Worm (Caenorhabditis elegans): Measurements from ENCODE around the gene T04A8.7.

The T04A8.7 gene

DNA sequence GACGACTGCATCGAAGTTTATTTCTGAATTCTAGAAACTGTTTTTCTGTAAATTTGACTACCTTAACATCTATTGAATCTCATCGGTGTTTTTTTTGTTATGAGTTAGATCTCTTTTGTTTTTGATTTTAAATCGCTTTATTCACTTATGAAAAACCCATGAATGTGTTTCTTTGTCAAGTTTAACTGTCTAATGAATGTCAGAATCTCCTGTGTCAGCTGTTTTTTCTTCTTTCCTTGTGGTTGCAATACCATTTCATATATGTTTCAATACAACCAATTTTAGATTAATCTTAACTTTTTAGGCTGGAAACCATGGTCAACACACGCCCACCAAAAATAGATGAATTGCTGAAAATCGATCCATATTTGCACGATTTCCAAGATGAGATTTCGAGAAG is at the start of gene T04A8.7:
Gene T04A8.7 (plus strand): TSS at position 301 of the 400 bp plus-strand sequence.
- TF ChIP-seq ZK546.5 (tag; optimal IDR thresholded peaks at IDR 0.05) (no peak), egl-27 (tag; optimal IDR thresholded peaks at IDR 0.05) (no peak), hmg-11 (tag; optimal IDR thresholded peaks at IDR 0.05) (no peak), nhr-28 (tag; optimal IDR thresholded peaks at IDR 0.05) (no peak), lin-15B (tag; optimal IDR thresholded peaks at IDR 0.05) (no peak), fkh-2 (tag; optimal IDR thresholded peaks at IDR 0.05) (no peak), nhr-23 (tag; optimal IDR thresholded peaks at IDR 0.05) (no peak), ztf-11 (tag; optimal IDR thresholded peaks at IDR 0.05) (no peak), nhr-11 (tag; optimal IDR thresholded peaks at IDR 0.05) (no peak), R02D3.7 (tag; optimal IDR thresholded peaks at IDR 0.05) (no peak), ama-1 (optimal IDR thresholded peaks at IDR 0.05) (no peak), nhr-77 (tag; optimal IDR thresholded peaks at IDR 0.05) (no peak), snpc-4 (tag; optimal IDR thresholded peaks at IDR 0.05) (no peak), nhr-76 (tag; optimal IDR thresholded peaks at IDR 0.05) (no peak), zag-1 (tag; optimal IDR thresholded peaks at IDR 0.05) (no peak)

DNA sequence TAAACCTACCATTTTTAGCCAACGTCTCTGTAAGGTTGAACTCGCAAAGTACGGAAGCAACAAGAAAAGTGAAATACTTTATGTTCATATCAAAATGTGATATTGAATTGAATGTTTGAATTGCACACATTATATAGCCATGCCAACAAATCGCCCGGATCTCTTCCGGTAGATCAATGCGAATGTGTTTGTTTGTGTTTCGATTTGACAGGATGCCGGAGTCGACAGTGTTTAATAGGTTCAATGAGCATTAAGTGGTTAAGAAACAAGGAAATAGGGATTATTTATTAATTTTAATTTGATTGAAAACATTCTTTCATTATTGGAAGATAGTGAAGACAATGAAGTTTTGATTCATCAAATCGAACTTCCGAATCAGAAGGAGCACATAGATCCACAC is 48.9 kb upstream of the T04A8.7 start, which contains the start of gene pqn-29:
Gene pqn-29 (minus strand): TSS at position 101 of the 400 bp plus-strand sequence.
- TF ChIP-seq nhr-77 (tag; optimal IDR thresholded peaks at IDR 0.05), result no peak
- no peak for TF ChIP-seq elt-2 (tag; optimal IDR thresholded peaks at IDR 0.05)
- no peak for TF ChIP-seq nhr-25 (tag; optimal IDR thresholded peaks at IDR 0.05)
- TF ChIP-seq ztf-11 (tag; optimal IDR thresholded peaks at IDR 0.05), result no peak
- TF ChIP-seq aly-2 (tag; optimal IDR thresholded peaks at IDR 0.05), result no peak
- TF ChIP-seq elt-3 (tag; optimal IDR thresholded peaks at IDR 0.05), result no peak
- TF ChIP-seq lsy-12 (tag; optimal IDR thresholded peaks at IDR 0.05), result no peak
- TF ChIP-seq nhr-28 (tag; optimal IDR thresholded peaks at IDR 0.05), result no peak
- TF ChIP-seq lin-15B (tag; optimal IDR thresholded peaks at IDR 0.05), result no peak
- no peak for TF ChIP-seq ceh-16 (tag; optimal IDR thresholded peaks at IDR 0.05)
- TF ChIP-seq ceh-82 (tag; optimal IDR thresholded peaks at IDR 0.05), result no peak
- TF ChIP-seq ceh-28 (tag; optimal IDR thresholded peaks at IDR 0.05), result no peak

DNA sequence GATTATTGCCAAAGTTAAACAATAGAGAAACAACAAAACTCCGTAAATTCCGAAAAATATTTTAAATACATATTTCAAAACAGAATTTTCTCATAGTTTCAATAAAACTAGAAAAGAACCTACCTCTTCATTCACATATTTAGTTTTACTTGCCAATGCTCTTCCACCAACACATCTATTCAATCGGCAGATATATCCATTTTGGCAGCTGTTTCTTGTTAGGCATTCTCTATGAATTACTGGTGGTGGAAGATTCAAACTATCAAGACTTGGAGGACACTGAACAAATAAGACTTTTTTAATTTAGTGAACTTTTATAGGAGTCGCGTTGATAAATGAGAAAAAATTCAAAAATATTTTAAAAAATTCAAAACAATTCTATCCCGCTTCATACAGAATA is 47.8 kb upstream of the T04A8.7 start:
- TF ChIP-seq egl-5 (tag; optimal IDR thresholded peaks at IDR 0.05) (no peak), elt-2 (tag; optimal IDR thresholded peaks at IDR 0.05) (no peak), jun-1 (tag; optimal IDR thresholded peaks at IDR 0.05) (no peak), ceh-16 (tag; optimal IDR thresholded peaks at IDR 0.05) (no peak), snpc-4 (tag; optimal IDR thresholded peaks at IDR 0.05) (no peak), pha-4 (tag; optimal IDR thresholded peaks at IDR 0.05) (no peak), lin-39 (tag; optimal IDR thresholded peaks at IDR 0.05) (no peak), fkh-10 (GFP tag; optimal IDR thresholded peaks at IDR 0.05) (no peak), unc-62 (GFP tag; optimal IDR thresholded peaks at IDR 0.05) (no peak), lin-15B (tag; optimal IDR thresholded peaks at IDR 0.05) (no peak), lsy-12 (tag; optimal IDR thresholded peaks at IDR 0.05) (no peak), nhr-76 (tag; optimal IDR thresholded peaks at IDR 0.05) (no peak), hmg-11 (tag; optimal IDR thresholded peaks at IDR 0.05) (no peak), ceh-9 (tag; optimal IDR thresholded peaks at IDR 0.05) (no peak), ceh-82 (tag; optimal IDR thresholded peaks at IDR 0.05) (no peak), zag-1 (tag; optimal IDR thresholded peaks at IDR 0.05) (no peak)

DNA sequence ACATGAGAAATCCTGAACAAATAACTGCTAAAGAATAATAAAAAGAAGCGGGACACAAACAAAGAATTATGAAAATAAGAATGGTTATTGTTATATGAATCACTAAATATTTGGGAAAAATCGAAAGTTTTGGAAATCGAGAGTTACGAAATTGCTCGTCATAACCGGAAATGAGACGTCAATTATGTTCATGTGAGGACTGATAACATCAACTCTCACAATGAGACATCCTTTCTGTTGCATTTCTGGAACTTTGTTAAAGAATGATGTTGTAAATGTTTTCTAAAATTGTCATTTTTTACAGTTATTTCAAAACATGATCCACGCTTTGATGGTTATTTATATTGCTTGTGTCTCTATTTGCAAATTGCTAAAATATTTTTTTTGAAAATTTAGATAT is 47.3 kb upstream of the T04A8.7 start, which contains the start of gene T23F11.6:
Gene T23F11.6 (minus strand): TSS at position 45 of the 400 bp plus-strand sequence.
- TF ChIP-seq elt-2 (tag; optimal IDR thresholded peaks at IDR 0.05) (peak; percentile 44), nhr-237 (tag; optimal IDR thresholded peaks at IDR 0.05) (no peak), fos-1 (tag; optimal IDR thresholded peaks at IDR 0.05) (no peak), nhr-25 (tag; optimal IDR thresholded peaks at IDR 0.05) (no peak), lin-15B (tag; optimal IDR thresholded peaks at IDR 0.05) (no peak), daf-12 (tag; optimal IDR thresholded peaks at IDR 0.05) (no peak), pqm-1 (tag; optimal IDR thresholded peaks at IDR 0.05) (peak; percentile 59), elt-1 (tag; optimal IDR thresholded peaks at IDR 0.05) (no peak), ztf-4 (tag; optimal IDR thresholded peaks at IDR 0.05) (no peak), hmg-11 (tag; optimal IDR thresholded peaks at IDR 0.05) (no peak), R02D3.7 (tag; optimal IDR thresholded peaks at IDR 0.05) (no peak), zag-1 (tag; optimal IDR thresholded peaks at IDR 0.05) (no peak), pha-4 (tag; optimal IDR thresholded peaks at IDR 0.05) (no peak)

DNA sequence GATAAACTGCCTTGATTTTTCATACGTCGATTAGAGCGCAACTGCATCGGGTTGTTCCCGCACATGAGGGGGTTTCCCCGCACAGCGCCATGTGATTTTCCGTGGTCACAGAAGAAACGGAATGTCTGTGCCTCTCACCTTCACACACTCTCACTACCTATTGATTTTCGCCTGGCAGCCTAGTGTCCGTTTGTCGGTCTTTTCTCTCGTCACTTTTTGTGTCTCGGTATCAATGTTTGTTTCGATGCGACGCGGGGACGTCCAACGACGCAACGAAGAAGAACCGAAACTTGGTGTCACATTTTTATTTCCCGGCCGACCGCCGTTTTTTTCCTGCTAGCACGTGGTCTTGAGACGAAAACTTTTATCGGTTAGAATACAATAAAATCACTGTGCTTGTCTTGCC is 45.8 kb upstream of the T04A8.7 start:
- TF ChIP-seq skn-1 (tag; optimal IDR thresholded peaks at IDR 0.05) (no peak), lin-39 (tag; optimal IDR thresholded peaks at IDR 0.05) (peak; percentile 90), jun-1 (tag; optimal IDR thresholded peaks at IDR 0.05) (peak; percentile 93), nhr-12 (tag; optimal IDR thresholded peaks at IDR 0.05) (no peak), pqm-1 (tag; optimal IDR thresholded peaks at IDR 0.05) (peak; percentile 98), egl-27 (tag; optimal IDR thresholded peaks at IDR 0.05) (peak; percentile 35), ceh-16 (tag; optimal IDR thresholded peaks at IDR 0.05) (no peak), mml-1 (tag; optimal IDR thresholded peaks at IDR 0.05) (peak; percentile 24), nhr-25 (tag; optimal IDR thresholded peaks at IDR 0.05) (peak; percentile 98), mdl-1 (tag; optimal IDR thresholded peaks at IDR 0.05) (peak; percentile 99), fkh-10 (GFP tag; optimal IDR thresholded peaks at IDR 0.05) (peak; percentile 49), ceh-28 (tag; optimal IDR thresholded peaks at IDR 0.05) (peak; percentile 95), elt-1 (tag; optimal IDR thresholded peaks at IDR 0.05) (peak; percentile 25), unc-39 (tag; optimal IDR thresholded peaks at IDR 0.05) (no peak), tbx-2 (tag; optimal IDR thresholded peaks at IDR 0.05) (peak; percentile 74), lsy-12 (tag; optimal IDR thresholded peaks at IDR 0.05) (peak; percentile 87), ceh-9 (tag; optimal IDR thresholded peaks at IDR 0.05) (no peak), aly-2 (tag; optimal IDR thresholded peaks at IDR 0.05) (no peak), hmg-11 (tag; optimal IDR thresholded peaks at IDR 0.05) (peak; percentile 81), unc-62 (GFP tag; optimal IDR thresholded peaks at IDR 0.05) (peak; percentile 56), nhr-67 (tag; optimal IDR thresholded peaks at IDR 0.05) (no peak), ama-1 (optimal IDR thresholded peaks at IDR 0.05) (peak; percentile 30)
